Worm (Caenorhabditis elegans) whole organism, L3 larva: ENCODE measurements around the gene C50B8.4.

Experiments
- ZK546.5 ChIP-seq: sonication (generic microtip); optimal IDR thresholded peaks from 2 replicates; lab custom pipeline; 2017; ENCODE audit warnings: missing biosample characterization, missing genetic modification characterization
- aly-2 ChIP-seq: fragments of 150-350 bp; optimal IDR thresholded peaks from 2 replicates; lab custom pipeline; 2014; ENCODE audit warnings: missing biosample characterization, missing genetic modification characterization
- ama-1 ChIP-seq: fragments of 150-350 bp; optimal IDR thresholded peaks from 2 replicates; lab custom pipeline; 2018
- ceh-16 ChIP-seq: sonication (generic microtip); optimal IDR thresholded peaks from 2 replicates; lab custom pipeline; 2017; ENCODE audit warnings: missing biosample characterization, missing genetic modification characterization
- ceh-28 ChIP-seq: fragments of 150-350 bp; optimal IDR thresholded peaks from 2 replicates; lab custom pipeline; 2014; ENCODE audit warnings: missing biosample characterization, missing genetic modification reagents, missing genetic modification characterization
- ceh-82 ChIP-seq: fragments of 150-350 bp; optimal IDR thresholded peaks from 2 replicates; lab custom pipeline; 2014; ENCODE audit warnings: missing biosample characterization, missing genetic modification characterization
- ceh-9 ChIP-seq: sonication (generic microtip); optimal IDR thresholded peaks from 2 replicates; lab custom pipeline; 2018; ENCODE audit warnings: missing biosample characterization, missing genetic modification characterization
- daf-12 ChIP-seq: fragments of 150-350 bp; optimal IDR thresholded peaks from 2 replicates; lab custom pipeline; 2014; ENCODE audit warnings: missing biosample characterization, missing genetic modification reagents, missing genetic modification characterization
- egl-27 ChIP-seq: sonication (generic microtip); optimal IDR thresholded peaks from 4 replicates; lab custom pipeline; 2017; ENCODE audit warnings: missing biosample characterization, missing genetic modification reagents, missing genetic modification characterization
- egl-5 ChIP-seq: fragments of 150-350 bp; optimal IDR thresholded peaks from 2 replicates; lab custom pipeline; 2017; ENCODE audit warnings: missing biosample characterization, missing genetic modification reagents, missing genetic modification characterization, inconsistent platforms
- elt-1 ChIP-seq: fragments of 150-350 bp; optimal IDR thresholded peaks from 2 replicates; lab custom pipeline; 2014; ENCODE audit warnings: missing biosample characterization, missing genetic modification characterization
- elt-2 ChIP-seq: sonication (generic microtip); optimal IDR thresholded peaks from 2 replicates; lab custom pipeline; 2016; ENCODE audit warnings: missing genetic modification reagents, mild to moderate bottlenecking, missing genetic modification characterization, missing compliant biosample characterization
- elt-3 ChIP-seq, 3 experiments: fragments of 150-350 bp in 1 of 3; sonication (generic microtip) in 2 of 3; optimal IDR thresholded peaks; 2 replicates in 2 of 3; 4 replicates in 1 of 3; lab custom pipeline; 2014 to 2017; ENCODE audit warnings: missing biosample characterization in 3 of 3, missing genetic modification characterization in 3 of 3
- eor-1 ChIP-seq, 2 experiments: fragments of 150-350 bp; optimal IDR thresholded peaks; 2 replicates each; lab custom pipeline; 2014 to 2018; ENCODE audit warnings: missing biosample characterization in 2 of 2, missing genetic modification characterization in 2 of 2
- fkh-10 ChIP-seq: sonication (generic microtip); optimal IDR thresholded peaks from 2 replicates; lab custom pipeline; 2017; ENCODE audit warnings: missing biosample characterization, missing genetic modification reagents, missing genetic modification characterization
- fkh-2 ChIP-seq: fragments of 150-350 bp; optimal IDR thresholded peaks from 2 replicates; lab custom pipeline; 2014; ENCODE audit warnings: missing biosample characterization, missing genetic modification reagents, missing genetic modification characterization
- jun-1 ChIP-seq: fragments of 150-350 bp; optimal IDR thresholded peaks from 2 replicates; lab custom pipeline; 2014; ENCODE audit warnings: missing biosample characterization, missing genetic modification reagents, missing genetic modification characterization
- lin-15B ChIP-seq: fragments of 150-350 bp; optimal IDR thresholded peaks from 2 replicates; lab custom pipeline; 2014; ENCODE audit warnings: missing biosample characterization, missing genetic modification characterization
- lin-39 ChIP-seq: fragments of 150-350 bp; optimal IDR thresholded peaks from 2 replicates; lab custom pipeline; 2018; ENCODE audit warnings: missing biosample characterization, missing genetic modification reagents, missing genetic modification characterization
- lsy-12 ChIP-seq: sonication (generic microtip); optimal IDR thresholded peaks from 2 replicates; lab custom pipeline; 2016; ENCODE audit warnings: mild to moderate bottlenecking, missing genetic modification characterization, missing compliant biosample characterization
- mdl-1 ChIP-seq: fragments of 150-350 bp; optimal IDR thresholded peaks from 2 replicates; lab custom pipeline; 2014; ENCODE audit warnings: missing biosample characterization, missing genetic modification characterization
- mml-1 ChIP-seq: fragments of 150-350 bp; sonication (generic microtip); optimal IDR thresholded peaks from 3 replicates; lab custom pipeline; 2014; ENCODE audit warnings: missing biosample characterization, missing genetic modification characterization
- nfya-1 ChIP-seq: sonication (generic microtip); optimal IDR thresholded peaks from 2 replicates; lab custom pipeline; 2017; ENCODE audit warnings: missing genetic modification characterization, mild to moderate bottlenecking, missing compliant biosample characterization, antibody characterized with exemption, moderate library complexity; ENCODE audit not compliant: insufficient read depth
- nhr-12 ChIP-seq: fragments of 150-350 bp; optimal IDR thresholded peaks from 2 replicates; lab custom pipeline; 2014; ENCODE audit warnings: missing biosample characterization, missing genetic modification characterization
- nhr-23 ChIP-seq: fragments of 150-350 bp; optimal IDR thresholded peaks from 2 replicates; lab custom pipeline; 2014; ENCODE audit warnings: missing biosample characterization, missing genetic modification reagents, missing genetic modification characterization
- nhr-237 ChIP-seq: fragments of 150-350 bp; optimal IDR thresholded peaks from 2 replicates; lab custom pipeline; 2014; ENCODE audit warnings: missing biosample characterization, missing genetic modification characterization
- nhr-25 ChIP-seq: sonication (generic microtip); optimal IDR thresholded peaks from 2 replicates; lab custom pipeline; 2017; ENCODE audit warnings: missing biosample characterization, missing genetic modification characterization
- nhr-43 ChIP-seq: sonication (generic microtip); optimal IDR thresholded peaks from 2 replicates; lab custom pipeline; 2016; ENCODE audit warnings: mild to moderate bottlenecking, missing genetic modification characterization, missing compliant biosample characterization; ENCODE audit not compliant: poor library complexity, severe bottlenecking
- nhr-67 ChIP-seq: fragments of 150-350 bp; optimal IDR thresholded peaks from 2 replicates; lab custom pipeline; 2014; ENCODE audit warnings: missing biosample characterization, missing genetic modification characterization
- nhr-77 ChIP-seq: fragments of 150-350 bp; optimal IDR thresholded peaks from 2 replicates; lab custom pipeline; 2014; ENCODE audit warnings: missing biosample characterization, missing genetic modification characterization
- pha-4 ChIP-seq: fragments of 150-350 bp; optimal IDR thresholded peaks from 2 replicates; lab custom pipeline; 2014; ENCODE audit warnings: missing biosample characterization, missing genetic modification reagents, missing genetic modification characterization
- pqm-1 ChIP-seq: fragments of 150-350 bp; optimal IDR thresholded peaks from 2 replicates; lab custom pipeline; 2017; ENCODE audit warnings: missing biosample characterization, missing genetic modification characterization, inconsistent platforms
- sea-2 ChIP-seq: fragments of 150-350 bp; sonication (generic microtip); optimal IDR thresholded peaks from 4 replicates; lab custom pipeline; 2014; ENCODE audit warnings: missing biosample characterization, missing genetic modification reagents, missing genetic modification characterization
- skn-1 ChIP-seq: fragments of 150-350 bp; optimal IDR thresholded peaks from 2 replicates; lab custom pipeline; 2014; ENCODE audit warnings: missing biosample characterization, missing genetic modification characterization
- snpc-4 ChIP-seq: fragments of 150-350 bp; optimal IDR thresholded peaks from 2 replicates; lab custom pipeline; 2014; ENCODE audit warnings: missing biosample characterization, missing genetic modification characterization
- tbx-2 ChIP-seq: sonication (generic microtip); optimal IDR thresholded peaks from 2 replicates; lab custom pipeline; 2016; ENCODE audit warnings: mild to moderate bottlenecking, missing genetic modification characterization, missing compliant biosample characterization
- unc-39 ChIP-seq: sonication (generic microtip); optimal IDR thresholded peaks from 4 replicates; lab custom pipeline; 2017; ENCODE audit warnings: missing biosample characterization, missing genetic modification characterization
- zag-1 ChIP-seq: fragments of 150-350 bp; optimal IDR thresholded peaks from 2 replicates; lab custom pipeline; 2014; ENCODE audit warnings: missing biosample characterization, missing genetic modification characterization
- ztf-11 ChIP-seq: fragments of 150-350 bp; optimal IDR thresholded peaks from 2 replicates; lab custom pipeline; 2014; ENCODE audit warnings: missing biosample characterization, missing genetic modification characterization
- ztf-4 ChIP-seq: fragments of 150-350 bp; optimal IDR thresholded peaks from 2 replicates; lab custom pipeline; 2014; ENCODE audit warnings: missing biosample characterization, missing genetic modification characterization

The C50B8.4 gene

ce11 chrV:13571714-13572258 is at the start of gene C50B8.4:
TSS of gene C50B8.4 (plus strand) at chrV:13572012.
- TF ChIP-seq nhr-67 (tag; lab: Kevin White, UChicago) = no peak
- no peak for TF ChIP-seq unc-39 (tag; lab: Kevin White, UChicago)
- TF ChIP-seq ztf-11 (tag; lab: Kevin White, UChicago) = no peak
- peak; percentile 24 for TF ChIP-seq pha-4 (tag; lab: Kevin White, UChicago)
- TF ChIP-seq egl-5 (tag; lab: Kevin White, UChicago) = no peak
- no peak for TF ChIP-seq eor-1 (tag; optimal IDR thresholded peaks at IDR 0.05; lab: Kevin White, UChicago)
- no peak for TF ChIP-seq ceh-82 (tag; lab: Kevin White, UChicago)
- TF ChIP-seq elt-1 (tag; lab: Kevin White, UChicago) = no peak
- TF ChIP-seq aly-2 = no peak
- TF ChIP-seq nhr-237 = no peak
- no peak for TF ChIP-seq sea-2 (GFP tag; lab: Kevin White, UChicago)
- TF ChIP-seq mml-1 (tag; lab: Kevin White, UChicago) = no peak
- TF ChIP-seq nhr-43 (tag; lab: Kevin White, UChicago) = no peak
- TF ChIP-seq snpc-4 (tag; lab: Kevin White, UChicago) = peak; percentile 24
- TF ChIP-seq ZK546.5 (tag; lab: Kevin White, UChicago) = no peak
- TF ChIP-seq zag-1 = no peak
- no peak for TF ChIP-seq ama-1 (lab: Kevin White, UChicago)
- no peak for TF ChIP-seq nhr-23
- TF ChIP-seq pqm-1 = peak; percentile 64
- TF ChIP-seq egl-27 (tag; lab: Kevin White, UChicago) = no peak
- no peak for TF ChIP-seq skn-1 (tag; lab: Kevin White, UChicago)
- no peak for TF ChIP-seq fkh-10 (GFP tag; lab: Kevin White, UChicago)
- TF ChIP-seq jun-1 = no peak
- TF ChIP-seq elt-2 = peak; percentile 67
- no peak for TF ChIP-seq nhr-25 (tag; lab: Kevin White, UChicago)
- no peak for TF ChIP-seq daf-12 (tag; lab: Kevin White, UChicago)
- no peak for TF ChIP-seq mdl-1 (tag; lab: Kevin White, UChicago)
- no peak for TF ChIP-seq ceh-16
- no peak for TF ChIP-seq ztf-4 (tag; lab: Kevin White, UChicago)
- no peak for TF ChIP-seq nhr-77
- no peak for TF ChIP-seq nfya-1
- TF ChIP-seq elt-3 (tag; optimal IDR thresholded peaks at IDR 0.05; lab: Kevin White, UChicago) = no peak

ce11 chrV:13523194-13523593 is 48.6 kb upstream of the C50B8.4 start, which contains the start of gene R11G10.3:
TSS of gene R11G10.3 (plus strand) at chrV:13523494.
- TF ChIP-seq ceh-28 (tag; lab: Kevin White, UChicago) = no peak
- no peak for TF ChIP-seq nhr-12 (tag; lab: Kevin White, UChicago)
- TF ChIP-seq jun-1 = no peak
- no peak for TF ChIP-seq fkh-2 (tag; lab: Kevin White, UChicago)
- TF ChIP-seq, all 47 proteins: peak for 0

- no peak for TF ChIP-seq lsy-12 (tag; lab: Kevin White, UChicago)
- TF ChIP-seq jun-1 = peak; percentile 42
- TF ChIP-seq lin-39 (tag; lab: Kevin White, UChicago) = no peak
- peak; percentile 35 for TF ChIP-seq elt-2
- no peak for TF ChIP-seq elt-3 (tag; optimal IDR thresholded peaks at IDR 0.05; lab: Kevin White, UChicago)
- TF ChIP-seq pha-4 (tag; lab: Kevin White, UChicago) = peak; percentile 31
- no peak for TF ChIP-seq aly-2
- peak; percentile 58 for TF ChIP-seq ama-1 (lab: Kevin White, UChicago)
- no peak for TF ChIP-seq lin-15B (tag; lab: Kevin White, UChicago)
- no peak for TF ChIP-seq skn-1 (tag; lab: Kevin White, UChicago)
- TF ChIP-seq egl-27 (tag; lab: Kevin White, UChicago) = no peak
- no peak for TF ChIP-seq snpc-4 (tag; lab: Kevin White, UChicago)
- TF ChIP-seq sea-2 (GFP tag; lab: Kevin White, UChicago) = no peak
- TF ChIP-seq tbx-2 (tag; lab: Kevin White, UChicago) = no peak
- peak; percentile 68 for TF ChIP-seq pqm-1
- no peak for TF ChIP-seq nhr-23
- no peak for TF ChIP-seq ceh-9 (tag; lab: Kevin White, UChicago)
- no peak for TF ChIP-seq ceh-16
Observed at ce11 chrV:13529165-13529564, 42.6 kb upstream of the C50B8.4 start.
